Worm (Caenorhabditis elegans) whole organism, L1 larva: ENCODE results near the gene irk-1.

Experiments used
- aha-1 ChIP-seq: fragments of 150-350 bp; optimal IDR thresholded peaks from 2 replicates; lab custom pipeline; 2014; ENCODE audit warnings: missing biosample characterization, missing genetic modification characterization
- alr-1 ChIP-seq: fragments of 200-800 bp; sonication (Bioruptor generic); optimal IDR thresholded peaks from 2 replicates; lab custom pipeline; 2018; ENCODE audit warnings: borderline replicate concordance, mild to moderate bottlenecking, missing genetic modification characterization, missing compliant biosample characterization
- ama-1 ChIP-seq: fragments of 150-350 bp; optimal IDR thresholded peaks from 2 replicates; lab custom pipeline; 2014
- blmp-1 ChIP-seq: fragments of 150-350 bp; optimal IDR thresholded peaks from 2 replicates; lab custom pipeline; 2014; ENCODE audit warnings: missing biosample characterization, missing genetic modification characterization
- ceh-63 ChIP-seq: fragments of 200-800 bp; sonication (Bioruptor generic); optimal IDR thresholded peaks from 2 replicates; lab custom pipeline; 2018; ENCODE audit warnings: mild to moderate bottlenecking, missing genetic modification characterization, missing compliant biosample characterization
- ceh-88 ChIP-seq: fragments of 200-800 bp; sonication (Bioruptor generic); IDR thresholded peaks from 2 replicates; pipeline ENCODE4 v1.3.6; 2022; ENCODE audit warnings: missing genetic modification characterization, missing compliant biosample characterization
- dpl-1 ChIP-seq, 3 experiments: fragments of 150-350 bp in 2 of 3; sonication (generic microtip) in 1 of 3; optimal IDR thresholded peaks; 2 replicates each; lab custom pipeline; 2014 to 2017; ENCODE audit warnings: missing biosample characterization in 3 of 3, missing genetic modification characterization in 3 of 3, missing genetic modification reagents in 3 of 3
- dsc-1 ChIP-seq: sonication (generic microtip); optimal IDR thresholded peaks from 2 replicates; lab custom pipeline; 2016; ENCODE audit warnings: mild to moderate bottlenecking, missing genetic modification characterization, missing compliant biosample characterization
- efl-1 ChIP-seq, 4 experiments: fragments of 150-350 bp; optimal IDR thresholded peaks in 3 of 4; peaks in 1 of 4; 1 replicate in 1 of 4; 2 replicates in 3 of 4; lab custom pipeline; 2014; ENCODE audit warnings: missing biosample characterization in 2 of 4, missing genetic modification characterization in 2 of 4, missing genetic modification reagents in 2 of 4
- egl-13 ChIP-seq: sonication (generic microtip); optimal IDR thresholded peaks from 2 replicates; lab custom pipeline; 2016; ENCODE audit warnings: missing genotype, missing genetic modification reagents, missing genetic modification characterization, missing compliant biosample characterization
- elt-2 ChIP-seq: sonication (generic microtip); optimal IDR thresholded peaks from 2 replicates; lab custom pipeline; 2016; ENCODE audit warnings: missing genetic modification characterization, mild to moderate bottlenecking, inconsistent platforms, missing compliant biosample characterization, missing genetic modification reagents
- elt-3 ChIP-seq, 6 experiments: fragments of 150-350 bp in 1 of 6; sonication (generic microtip); optimal IDR thresholded peaks; 2 replicates each; lab custom pipeline; 2017 to 2018; ENCODE audit warnings: missing biosample characterization in 6 of 6, missing genetic modification characterization in 6 of 6, inconsistent platforms in 1 of 6
- ets-5 ChIP-seq: fragments of 200-800 bp; sonication (Bioruptor generic); IDR thresholded peaks from 2 replicates; pipeline ENCODE4 v1.3.6; 2022; ENCODE audit warnings: missing genetic modification characterization, missing compliant biosample characterization
- fkh-10 ChIP-seq: sonication (generic microtip); optimal IDR thresholded peaks from 2 replicates; lab custom pipeline; 2017; ENCODE audit warnings: missing biosample characterization, missing genetic modification reagents, missing genetic modification characterization
- fkh-8 ChIP-seq: sonication (generic microtip); optimal IDR thresholded peaks from 2 replicates; lab custom pipeline; 2016; ENCODE audit warnings: mild to moderate bottlenecking, missing genetic modification characterization, missing compliant biosample characterization
- grh-1 ChIP-seq: fragments of 200-800 bp; sonication (Bioruptor generic); IDR thresholded peaks from 2 replicates; pipeline ENCODE4 v1.3.6; 2022; ENCODE audit warnings: missing genetic modification reagents, missing genetic modification characterization, missing compliant biosample characterization
- hlh-17 ChIP-seq: fragments of 200-800 bp; sonication (Bioruptor generic); optimal IDR thresholded peaks from 2 replicates; lab custom pipeline; 2018; ENCODE audit warnings: missing genetic modification characterization, mild to moderate bottlenecking, missing compliant biosample characterization, moderate library complexity, borderline replicate concordance
- hlh-4 ChIP-seq: sonication (generic microtip); optimal IDR thresholded peaks from 2 replicates; lab custom pipeline; 2016; ENCODE audit warnings: mild to moderate bottlenecking, missing genetic modification characterization, missing compliant biosample characterization
- hpl-2 ChIP-seq: fragments of 150-350 bp; optimal IDR thresholded peaks from 2 replicates; lab custom pipeline; 2014; ENCODE audit warnings: missing biosample characterization, missing genetic modification reagents, missing genetic modification characterization
- lin-14 ChIP-seq: fragments of 200-800 bp; sonication (Bioruptor generic); optimal IDR thresholded peaks from 2 replicates; lab custom pipeline; 2018; ENCODE audit warnings: mild to moderate bottlenecking, missing genetic modification characterization, moderate library complexity, missing compliant biosample characterization
- lin-35 ChIP-seq, 2 experiments: fragments of 150-350 bp; optimal IDR thresholded peaks; 2 replicates each; lab custom pipeline; 2014; ENCODE audit warnings: missing biosample characterization in 2 of 2, missing genetic modification characterization in 2 of 2, missing genetic modification reagents in 2 of 2
- lin-39 ChIP-seq: fragments of 150-350 bp; optimal IDR thresholded peaks from 2 replicates; lab custom pipeline; 2014; ENCODE audit warnings: missing biosample characterization, missing genetic modification reagents, missing genetic modification characterization
- lsy-2 ChIP-seq, 2 experiments: fragments of 150-350 bp; optimal IDR thresholded peaks; 2 replicates each; lab custom pipeline; 2014; ENCODE audit warnings: missing biosample characterization in 2 of 2, missing genetic modification characterization in 2 of 2
- mab-9 ChIP-seq: fragments of 200-800 bp; sonication (Bioruptor generic); IDR thresholded peaks from 2 replicates; pipeline ENCODE4 v1.3.6; 2022; ENCODE audit warnings: missing genetic modification reagents, missing genetic modification characterization, missing compliant biosample characterization
- mef-2 ChIP-seq: fragments of 150-350 bp; optimal IDR thresholded peaks from 2 replicates; lab custom pipeline; 2014; ENCODE audit warnings: missing biosample characterization, missing genetic modification characterization
- mep-1 ChIP-seq: fragments of 150-350 bp; optimal IDR thresholded peaks from 2 replicates; lab custom pipeline; 2014; ENCODE audit warnings: missing biosample characterization, missing genetic modification characterization
- nhr-237 ChIP-seq: fragments of 150-350 bp; optimal IDR thresholded peaks from 2 replicates; lab custom pipeline; 2014; ENCODE audit warnings: missing biosample characterization, missing genetic modification characterization
- nhr-28 ChIP-seq: fragments of 150-350 bp; optimal IDR thresholded peaks from 2 replicates; lab custom pipeline; 2014; ENCODE audit warnings: missing biosample characterization, missing genetic modification characterization
- nhr-47 ChIP-seq: sonication (generic microtip); optimal IDR thresholded peaks from 2 replicates; lab custom pipeline; 2016; ENCODE audit warnings: mild to moderate bottlenecking, missing genetic modification characterization, moderate library complexity, missing compliant biosample characterization
- nhr-76 ChIP-seq: sonication (generic microtip); optimal IDR thresholded peaks from 2 replicates; lab custom pipeline; 2017; ENCODE audit warnings: missing biosample characterization, missing genetic modification characterization
- nhr-77 ChIP-seq: fragments of 150-350 bp; optimal IDR thresholded peaks from 2 replicates; lab custom pipeline; 2014; ENCODE audit warnings: missing biosample characterization, missing genetic modification characterization
- nhr-84 ChIP-seq: sonication (generic microtip); optimal IDR thresholded peaks from 2 replicates; lab custom pipeline; 2017; ENCODE audit warnings: missing biosample characterization, missing genetic modification characterization
- nhr-85 ChIP-seq: sonication (generic microtip); peaks from one replicate; lab custom pipeline; 2016; ENCODE audit warnings: missing genetic modification characterization, inconsistent platforms, missing compliant biosample characterization
- pax-3 ChIP-seq: fragments of 200-800 bp; sonication (Bioruptor generic); optimal IDR thresholded peaks from 2 replicates; lab custom pipeline; 2018; ENCODE audit warnings: mild to moderate bottlenecking, missing genetic modification characterization, moderate library complexity, missing compliant biosample characterization
- rnt-1 ChIP-seq: sonication (generic microtip); optimal IDR thresholded peaks from 2 replicates; lab custom pipeline; 2016; ENCODE audit warnings: mild to moderate bottlenecking, missing genetic modification characterization, moderate library complexity, missing compliant biosample characterization
- skn-1 ChIP-seq: fragments of 150-350 bp; optimal IDR thresholded peaks from 2 replicates; lab custom pipeline; 2014; ENCODE audit warnings: missing biosample characterization, missing genetic modification characterization
- snu-23 ChIP-seq: sonication (generic microtip); optimal IDR thresholded peaks from 2 replicates; lab custom pipeline; 2016; ENCODE audit warnings: missing genetic modification characterization, missing compliant biosample characterization
- sox-4 ChIP-seq: sonication (generic microtip); optimal IDR thresholded peaks from 2 replicates; lab custom pipeline; 2016; ENCODE audit warnings: missing genetic modification characterization, missing compliant biosample characterization
- sptf-1 ChIP-seq: fragments of 150-350 bp; optimal IDR thresholded peaks from 2 replicates; lab custom pipeline; 2014; ENCODE audit warnings: missing biosample characterization, missing genetic modification characterization
- swsn-7 ChIP-seq: sonication (generic microtip); optimal IDR thresholded peaks from 2 replicates; lab custom pipeline; 2016; ENCODE audit warnings: missing genetic modification characterization, missing compliant biosample characterization
- tbx-2 ChIP-seq: sonication (generic microtip); optimal IDR thresholded peaks from 2 replicates; lab custom pipeline; 2016; ENCODE audit warnings: missing genetic modification characterization, missing compliant biosample characterization
- unc-30 ChIP-seq: sonication (generic microtip); optimal IDR thresholded peaks from 2 replicates; lab custom pipeline; 2017; ENCODE audit warnings: missing biosample characterization, missing genetic modification characterization
- unc-62 ChIP-seq: fragments of 150-350 bp; optimal IDR thresholded peaks from 2 replicates; lab custom pipeline; 2014; ENCODE audit warnings: missing biosample characterization, missing genetic modification reagents, missing genetic modification characterization
- unc-86 ChIP-seq: sonication (generic microtip); optimal IDR thresholded peaks from 2 replicates; lab custom pipeline; 2016; ENCODE audit warnings: missing genetic modification characterization, missing compliant biosample characterization
- unc-98 ChIP-seq: fragments of 200-800 bp; sonication (Bioruptor generic); IDR thresholded peaks from 2 replicates; pipeline ENCODE4 v1.3.6; 2022; ENCODE audit warnings: missing genetic modification characterization, missing compliant biosample characterization
- zip-4 ChIP-seq: fragments of 200-800 bp; sonication (Bioruptor generic); optimal IDR thresholded peaks from 2 replicates; lab custom pipeline; 2018; ENCODE audit warnings: mild to moderate bottlenecking, missing genetic modification characterization, moderate library complexity, missing compliant biosample characterization
- ztf-11 ChIP-seq, 2 experiments: sonication (generic microtip); optimal IDR thresholded peaks; 2 replicates each; lab custom pipeline; 2016 to 2017; ENCODE audit warnings: missing genetic modification characterization in 2 of 2, missing biosample characterization in 1 of 2, missing compliant biosample characterization in 1 of 2
- ztf-4 ChIP-seq: fragments of 150-350 bp; optimal IDR thresholded peaks from 2 replicates; lab custom pipeline; 2014; ENCODE audit warnings: missing biosample characterization, missing genetic modification characterization

Gene irk-1

ce11 chrX:6806463-6806862 is 28.5 kb upstream of the irk-1 start, which contains the start of gene atg-2:
Gene atg-2 (plus strand): TSS chrX:6806763.
- TF ChIP-seq efl-1 (optimal IDR thresholded peaks at IDR 0.05; lab: Kevin White, UChicago) (no peak), efl-1 (GFP tag; optimal IDR thresholded peaks at IDR 0.05 in 1 of 2; lab: Kevin White, UChicago) (peak in 1 of 2 experiments; percentile 77), fkh-10 (GFP tag; lab: Kevin White, UChicago) (no peak)
- TF ChIP-seq, all 84 proteins: peak for 1

ce11 chrX:6805427-6805826 is 27.5 kb upstream of the irk-1 start:
- no peak for TF ChIP-seq ets-5 (GFP tag; lab: Robert Waterston, UW)
- TF ChIP-seq dsc-1 (tag; lab: Kevin White, UChicago): peak; percentile 73
- no peak for TF ChIP-seq aha-1 (tag; lab: Kevin White, UChicago)
- TF ChIP-seq elt-3 (tag; optimal IDR thresholded peaks at IDR 0.05; lab: Kevin White, UChicago): no peak
- no peak for TF ChIP-seq hlh-4
- peak; percentile 7 for TF ChIP-seq nhr-47 (tag; lab: Kevin White, UChicago)
- no peak for TF ChIP-seq sox-4 (tag; lab: Kevin White, UChicago)
- no peak for TF ChIP-seq rnt-1 (tag; lab: Kevin White, UChicago)
- TF ChIP-seq skn-1 (tag; lab: Kevin White, UChicago): no peak
- TF ChIP-seq, all 84 proteins: peak for 2

- TF ChIP-seq nhr-77 (tag; lab: Kevin White, UChicago): peak; percentile 10
- no peak for TF ChIP-seq nhr-84
- TF ChIP-seq pax-3 (tag; lab: Kevin White, UChicago): no peak
- peak; percentile 73 for TF ChIP-seq snu-23 (GFP tag; lab: Kevin White, UChicago)
- TF ChIP-seq ztf-11 (tag; optimal IDR thresholded peaks at IDR 0.05; lab: Kevin White, UChicago): no peak
- TF ChIP-seq mef-2 (tag; lab: Kevin White, UChicago): no peak
- peak; percentile 58 for TF ChIP-seq grh-1
- TF ChIP-seq lin-14 (GFP tag; lab: Kevin White, UChicago): peak; percentile 72
- TF ChIP-seq fkh-10 (GFP tag; lab: Kevin White, UChicago): no peak
- TF ChIP-seq unc-62 (GFP tag; lab: Kevin White, UChicago): no peak
- TF ChIP-seq nhr-237: no peak
- no peak for TF ChIP-seq sptf-1 (tag; lab: Kevin White, UChicago)
- no peak for TF ChIP-seq hlh-17 (GFP tag; lab: Kevin White, UChicago)
- peak; percentile 47 to 72 for TF ChIP-seq lsy-2 (tag; optimal IDR thresholded peaks at IDR 0.05; lab: Kevin White, UChicago)
- TF ChIP-seq lin-35 (GFP tag; optimal IDR thresholded peaks at IDR 0.05; lab: Kevin White, UChicago): peak; percentile 94 to 96
- TF ChIP-seq nhr-47 (tag; lab: Kevin White, UChicago): peak; percentile 59
- peak; percentile 41 for TF ChIP-seq unc-86 (tag; lab: Kevin White, UChicago)
- no peak for TF ChIP-seq fkh-8 (tag; lab: Kevin White, UChicago)
- peak; percentile 75 for TF ChIP-seq nhr-85 (tag; lab: Kevin White, UChicago)
- TF ChIP-seq nhr-76 (tag; lab: Kevin White, UChicago): no peak
- peak; percentile 50 for TF ChIP-seq tbx-2
- TF ChIP-seq ceh-88 (GFP tag; lab: Robert Waterston, UW): no peak
- TF ChIP-seq skn-1 (tag; lab: Kevin White, UChicago): peak; percentile 83
- TF ChIP-seq zip-4 (GFP tag; lab: Kevin White, UChicago): no peak
- no peak for TF ChIP-seq alr-1 (tag; lab: Kevin White, UChicago)
- no peak for TF ChIP-seq ceh-63 (GFP tag; lab: Kevin White, UChicago)
- peak; percentile 56 for TF ChIP-seq mep-1 (tag; lab: Kevin White, UChicago)
- TF ChIP-seq hlh-4: no peak
- peak; percentile 54 for TF ChIP-seq swsn-7 (tag; lab: Kevin White, UChicago)
- TF ChIP-seq mab-9: no peak
- TF ChIP-seq blmp-1: peak; percentile 57
- peak; percentile 10 for TF ChIP-seq dsc-1 (tag; lab: Kevin White, UChicago)
- TF ChIP-seq hpl-2 (GFP tag; lab: Kevin White, UChicago): no peak
- TF ChIP-seq aha-1 (tag; lab: Kevin White, UChicago): no peak
- no peak for TF ChIP-seq unc-30 (tag; lab: Kevin White, UChicago)
- no peak for TF ChIP-seq nhr-28 (tag; lab: Kevin White, UChicago)
- no peak for TF ChIP-seq ztf-4 (tag; lab: Kevin White, UChicago)
- TF ChIP-seq egl-13 (tag; lab: Kevin White, UChicago): no peak
- TF ChIP-seq rnt-1 (tag; lab: Kevin White, UChicago): peak; percentile 61
- TF ChIP-seq ama-1: no peak
- peak; percentile 92 to 94 (median 92) for TF ChIP-seq dpl-1 (GFP tag; optimal IDR thresholded peaks at IDR 0.05; lab: Kevin White, UChicago)
- TF ChIP-seq unc-98 (GFP tag; lab: Robert Waterston, UW): no peak
- peak; percentile 75 for TF ChIP-seq elt-2 (tag; lab: Kevin White, UChicago)
- TF ChIP-seq lin-39 (tag; lab: Kevin White, UChicago): peak; percentile 46
These were observed 26.9 kb upstream of the irk-1 start for ce11 chrX:6804857-6805256.
